Fruit fly (Drosophila melanogaster) whole organism, adult: ENCODE results near the gene rt.

ENCODE experiments used
- CG11617 ChIP-seq: fragments of 200-800 bp; sonication (Bioruptor generic); optimal IDR thresholded peaks from 2 replicates; lab custom pipeline; 2017; ENCODE audit warnings: mild to moderate bottlenecking, missing biosample characterization, missing genetic modification reagents, missing genetic modification characterization
- CG12768 ChIP-seq: fragments of 200-800 bp; sonication (Bioruptor generic); optimal IDR thresholded peaks from 2 replicates; lab custom pipeline; 2017; ENCODE audit warnings: missing biosample characterization, missing genetic modification characterization, mild to moderate bottlenecking, moderate library complexity, missing genetic modification reagents
- CG14711 ChIP-seq: fragments of 200-800 bp; sonication (Bioruptor generic); optimal IDR thresholded peaks from 2 replicates; lab custom pipeline; 2018; ENCODE audit warnings: missing biosample characterization, mild to moderate bottlenecking, missing genetic modification characterization, moderate library complexity
- CG1620 ChIP-seq: fragments of 200-800 bp; sonication (Bioruptor generic); optimal IDR thresholded peaks from 2 replicates; lab custom pipeline; 2016; ENCODE audit warnings: missing biosample characterization, missing genetic modification characterization
- CG33017 ChIP-seq: fragments of 200-800 bp; sonication (Bioruptor generic); optimal IDR thresholded peaks from 2 replicates; lab custom pipeline; 2018; ENCODE audit warnings: missing biosample characterization, mild to moderate bottlenecking, missing genetic modification characterization, moderate library complexity
- CG5204 ChIP-seq: fragments of 200-800 bp; sonication (Bioruptor generic); optimal IDR thresholded peaks from 2 replicates; lab custom pipeline; 2016; ENCODE audit warnings: missing biosample characterization, missing genetic modification characterization
- CG7045 ChIP-seq: fragments of 200-800 bp; sonication (Bioruptor generic); optimal IDR thresholded peaks from 2 replicates; lab custom pipeline; 2017; ENCODE audit warnings: missing biosample characterization, mild to moderate bottlenecking, missing genetic modification characterization
- CG7101 ChIP-seq: fragments of 200-800 bp; sonication (Bioruptor generic); optimal IDR thresholded peaks from 2 replicates; lab custom pipeline; 2018; ENCODE audit warnings: missing biosample characterization, mild to moderate bottlenecking, missing genetic modification characterization, moderate library complexity
- Clk ChIP-seq: fragments of 200-800 bp; sonication (Bioruptor generic); optimal IDR thresholded peaks from 2 replicates; lab custom pipeline; 2017; ENCODE audit warnings: missing biosample characterization, missing genetic modification characterization
- Crg-1 ChIP-seq: fragments of 200-800 bp; sonication (Bioruptor generic); optimal IDR thresholded peaks from 2 replicates; lab custom pipeline; 2016; ENCODE audit warnings: missing biosample characterization, missing genetic modification characterization
- Hr96 ChIP-seq: fragments of 200-800 bp; sonication (Bioruptor generic); optimal IDR thresholded peaks from 2 replicates; lab custom pipeline; 2016; ENCODE audit warnings: missing biosample characterization, missing genetic modification characterization
- Mnt ChIP-seq: fragments of 200-800 bp; sonication (Bioruptor generic); optimal IDR thresholded peaks from 2 replicates; lab custom pipeline; 2016; ENCODE audit warnings: missing biosample characterization, mild to moderate bottlenecking, missing genetic modification characterization
- bab1 ChIP-seq: fragments of 200-800 bp; sonication (Bioruptor generic); optimal IDR thresholded peaks from 3 replicates; lab custom pipeline; 2019; ENCODE audit warnings: missing biosample characterization, mild to moderate bottlenecking, missing genetic modification characterization, moderate library complexity
- cic ChIP-seq: fragments of 200-800 bp; sonication (Bioruptor generic); optimal IDR thresholded peaks from 2 replicates; lab custom pipeline; 2017; ENCODE audit warnings: missing biosample characterization, mild to moderate bottlenecking, missing genetic modification characterization, moderate library complexity
- cnc ChIP-seq, 2 experiments: fragments of >200 bp; optimal IDR thresholded peaks; 2 replicates each; lab custom pipeline; 2017
- kay ChIP-seq: fragments of 200-800 bp; sonication (Bioruptor generic); peaks from one replicate; lab custom pipeline; 2016; ENCODE audit warnings: missing biosample characterization, missing genetic modification characterization, borderline replicate concordance
- ovo ChIP-seq: fragments of 200-800 bp; sonication (Bioruptor generic); optimal IDR thresholded peaks from 2 replicates; lab custom pipeline; 2016; ENCODE audit warnings: missing biosample characterization, missing genetic modification characterization
- pad ChIP-seq: fragments of 200-800 bp; sonication (Bioruptor generic); optimal IDR thresholded peaks from 3 replicates; lab custom pipeline; 2017; ENCODE audit warnings: missing biosample characterization, missing genetic modification characterization, mild to moderate bottlenecking, moderate library complexity, missing genetic modification reagents
- tj ChIP-seq: fragments of 200-800 bp; sonication (Bioruptor generic); optimal IDR thresholded peaks from 3 replicates; lab custom pipeline; 2017; ENCODE audit warnings: missing biosample characterization, mild to moderate bottlenecking, missing genetic modification characterization, moderate library complexity
- toe ChIP-seq: fragments of 200-800 bp; sonication (Bioruptor generic); optimal IDR thresholded peaks from 2 replicates; lab custom pipeline; 2016; ENCODE audit warnings: missing biosample characterization, missing genetic modification characterization

rt gene

dm6 chr3L:11536767-11537419 is 50.7 kb downstream of the rt start:
- no peak for TF ChIP-seq CG1620
- no peak for TF ChIP-seq bab1 (GFP tag; lab: Kevin White, UChicago)
- TF ChIP-seq Mnt = no peak
- TF ChIP-seq Crg-1 (GFP tag; lab: Kevin White, UChicago) = no peak
- TF ChIP-seq kay (GFP tag; lab: Kevin White, UChicago) = peak; percentile 89
- no peak for TF ChIP-seq CG7101
- TF ChIP-seq cic (GFP tag; lab: Kevin White, UChicago) = no peak
- no peak for TF ChIP-seq pad
- peak; percentile 81 for TF ChIP-seq tj (GFP tag; lab: Kevin White, UChicago)
- no peak for TF ChIP-seq CG7045 (GFP tag; lab: Kevin White, UChicago)
- TF ChIP-seq CG14711 (tag; lab: Kevin White, UChicago) = no peak
- no peak for TF ChIP-seq CG33017 (tag; lab: Kevin White, UChicago)
- no peak for TF ChIP-seq toe (GFP tag; lab: Kevin White, UChicago)
- no peak for TF ChIP-seq CG11617 (GFP tag; lab: Kevin White, UChicago)
- no peak for TF ChIP-seq CG5204
- TF ChIP-seq ovo = no peak
- TF ChIP-seq Clk = no peak
- TF ChIP-seq cnc (optimal IDR thresholded peaks at IDR 0.05; lab: Kevin White, UChicago) = no peak

DNA sequence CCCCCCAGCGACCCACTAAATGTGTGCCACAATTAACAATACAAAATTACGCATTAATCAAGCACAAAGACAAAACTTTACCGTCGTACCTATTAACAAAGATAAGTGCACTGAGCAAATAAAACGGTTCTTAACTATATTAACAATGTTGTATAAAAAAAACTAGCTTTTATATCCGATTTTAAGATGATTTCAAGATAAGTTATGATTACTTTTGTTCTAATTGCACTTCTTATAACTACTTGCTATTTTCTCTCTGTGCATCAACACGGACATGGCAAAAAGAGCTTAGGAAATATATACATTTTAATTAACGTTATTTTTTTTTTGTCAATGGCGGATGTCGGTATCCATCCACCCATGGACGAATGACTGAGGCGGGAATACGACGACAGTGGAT is 51.4 kb downstream of the rt start:
- TF ChIP-seq CG5204 (no peak), Mnt (no peak), CG12768 (GFP tag; lab: Kevin White, UChicago) (no peak), CG7045 (GFP tag; lab: Kevin White, UChicago) (no peak), CG33017 (tag; lab: Kevin White, UChicago) (no peak), CG11617 (GFP tag; lab: Kevin White, UChicago) (no peak), kay (GFP tag; lab: Kevin White, UChicago) (no peak)

DNA sequence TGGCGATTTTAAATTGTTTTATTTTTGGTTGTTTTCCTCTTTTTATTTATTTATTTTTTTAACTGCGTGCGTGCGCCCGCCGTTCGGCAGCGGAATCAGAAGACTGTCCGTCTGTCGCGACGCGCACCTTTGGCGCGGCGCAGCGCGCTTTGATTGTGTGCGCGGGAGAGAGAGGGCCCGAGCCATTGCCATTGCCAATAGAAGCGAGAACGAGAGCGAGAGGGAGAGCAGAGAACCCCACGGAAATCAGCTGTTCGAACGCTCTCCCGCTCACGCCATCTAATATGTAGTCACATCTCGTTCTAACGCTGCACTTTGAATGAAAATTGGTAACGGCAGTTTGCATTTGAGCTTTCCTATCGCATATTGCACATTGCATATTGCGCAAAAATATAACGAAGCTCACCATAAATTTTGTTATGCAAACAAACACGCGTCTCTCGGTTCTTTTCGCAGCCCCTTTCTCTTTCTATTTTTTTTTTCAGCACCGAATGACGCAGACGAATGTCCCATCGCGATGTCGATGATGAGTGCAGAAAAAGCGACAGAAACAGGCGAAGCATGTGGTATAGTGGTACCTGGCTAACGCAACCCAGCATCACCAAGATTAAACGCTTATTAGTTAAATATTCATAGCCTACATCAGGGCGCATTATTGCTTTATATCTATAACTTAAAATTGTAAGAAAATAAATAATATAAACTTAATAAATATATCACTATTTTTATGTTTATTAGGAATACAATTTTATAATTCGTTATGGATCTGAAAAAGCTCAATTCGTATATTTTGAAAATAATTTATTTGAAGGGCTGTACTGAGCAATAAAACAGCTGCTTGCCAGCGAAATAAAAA is 53.0 kb downstream of the rt start:
- TF ChIP-seq cic (GFP tag; lab: Kevin White, UChicago) (peak; percentile 44), CG7101 (no peak), Clk (peak; percentile 61), tj (GFP tag; lab: Kevin White, UChicago) (peak; percentile 70), Hr96 (no peak), bab1 (GFP tag; lab: Kevin White, UChicago) (no peak), kay (GFP tag; lab: Kevin White, UChicago) (peak; percentile 97), CG1620 (peak; percentile 55), CG12768 (GFP tag; lab: Kevin White, UChicago) (peak; percentile 49), toe (GFP tag; lab: Kevin White, UChicago) (peak; percentile 18), CG33017 (tag; lab: Kevin White, UChicago) (peak; percentile 23), CG5204 (no peak), Mnt (peak; percentile 20), CG11617 (GFP tag; lab: Kevin White, UChicago) (no peak), ovo (peak; percentile 71)
